Fruit fly (Drosophila melanogaster) whole organism, embryonic: ENCODE results near the gene ABCB7.
A peak's percentile ranks its signal among the peaks of the same experiment; 100 is the strongest.

ENCODE experiments used
- Antp ChIP-seq: fragments of 200-800 bp; sonication (Bioruptor generic); optimal IDR thresholded peaks from 3 replicates; lab custom pipeline; 2016; ENCODE audit warnings: missing biosample characterization, missing genetic modification characterization
- Atf-2 ChIP-seq: fragments of 200-800 bp; sonication (Bioruptor generic); optimal IDR thresholded peaks from 2 replicates; lab custom pipeline; 2016; ENCODE audit warnings: missing biosample characterization, missing genetic modification characterization
- Atf3 ChIP-seq: fragments of 200-800 bp; sonication (Bioruptor generic); optimal IDR thresholded peaks from 3 replicates; lab custom pipeline; 2016; ENCODE audit warnings: missing biosample characterization, missing genetic modification characterization
- CG10274 ChIP-seq: fragments of 200-800 bp; sonication (Bioruptor generic); optimal IDR thresholded peaks from 3 replicates; lab custom pipeline; 2017; ENCODE audit warnings: missing biosample characterization, mild to moderate bottlenecking, missing genetic modification characterization
- CG10543 ChIP-seq: fragments of 200-800 bp; sonication (Bioruptor generic); optimal IDR thresholded peaks from 3 replicates; lab custom pipeline; 2017; ENCODE audit warnings: missing biosample characterization, mild to moderate bottlenecking, missing genetic modification characterization, moderate library complexity
- CG10654 ChIP-seq: fragments of 200-800 bp; sonication (Bioruptor generic); optimal IDR thresholded peaks from 2 replicates; lab custom pipeline; 2016; ENCODE audit warnings: missing biosample characterization, missing genetic modification characterization
- CG11695 ChIP-seq: fragments of 200-800 bp; sonication (Bioruptor generic); IDR thresholded peaks from 3 replicates; pipeline ENCODE4 v1.3.6; 2022; ENCODE audit warnings: missing biosample characterization, missing genetic modification characterization
- CG14050 ChIP-seq: fragments of 200-800 bp; sonication (Bioruptor generic); IDR thresholded peaks from 3 replicates; pipeline ENCODE4 v1.3.6; 2022; ENCODE audit warnings: missing biosample characterization, missing genetic modification characterization
- CG15073 ChIP-seq: fragments of 200-800 bp; sonication (Bioruptor generic); optimal IDR thresholded peaks from 2 replicates; lab custom pipeline; 2016; ENCODE audit warnings: missing biosample characterization, missing genetic modification characterization
- CG15269 ChIP-seq: fragments of 200-800 bp; sonication (Bioruptor generic); optimal IDR thresholded peaks from 2 replicates; lab custom pipeline; 2018; ENCODE audit warnings: missing biosample characterization, mild to moderate bottlenecking, missing genetic modification characterization, moderate library complexity
- CG1603 ChIP-seq: fragments of 200-800 bp; sonication (Bioruptor generic); optimal IDR thresholded peaks from 2 replicates; lab custom pipeline; 2019; ENCODE audit warnings: missing biosample characterization, mild to moderate bottlenecking, missing genetic modification characterization, moderate library complexity
- CG31224 ChIP-seq: fragments of 200-800 bp; sonication (Bioruptor generic); IDR thresholded peaks from 2 replicates; pipeline ENCODE4 v1.3.6; 2022; ENCODE audit warnings: missing biosample characterization, missing genetic modification characterization
- CG3838 ChIP-seq: fragments of 200-800 bp; sonication (Bioruptor generic); optimal IDR thresholded peaks from 3 replicates; lab custom pipeline; 2016; ENCODE audit warnings: missing biosample characterization, missing genetic modification characterization
- CG4404 ChIP-seq: fragments of 200-800 bp; sonication (Bioruptor generic); IDR thresholded peaks from 2 replicates; pipeline ENCODE4 v1.3.6; 2022; ENCODE audit warnings: missing biosample characterization, missing genetic modification characterization
- CG6813 ChIP-seq: fragments of 200-800 bp; sonication (Bioruptor generic); optimal IDR thresholded peaks from 2 replicates; lab custom pipeline; 2017; ENCODE audit warnings: missing biosample characterization, missing genetic modification characterization, mild to moderate bottlenecking, moderate library complexity, missing genetic modification reagents
- CG7786 ChIP-seq: fragments of 200-800 bp; sonication (Bioruptor generic); optimal IDR thresholded peaks from 2 replicates; lab custom pipeline; 2016; ENCODE audit warnings: missing biosample characterization, missing genetic modification characterization
- CG7963 ChIP-seq: fragments of 200-800 bp; sonication (Bioruptor generic); IDR thresholded peaks from 3 replicates; pipeline ENCODE4 v1.3.6; 2022; ENCODE audit warnings: missing biosample characterization, missing genetic modification characterization; ENCODE audit not compliant: partially characterized antibody
- CG8944 ChIP-seq: fragments of 200-800 bp; sonication (Bioruptor generic); optimal IDR thresholded peaks from 3 replicates; lab custom pipeline; 2016; ENCODE audit warnings: missing biosample characterization, missing genetic modification characterization
- D ChIP-seq, 2 experiments: fragments of 200-800 bp in 1 of 2; fragments of >200 bp in 1 of 2; sonication (Bioruptor generic) in 1 of 2; optimal IDR thresholded peaks; 2 replicates in 1 of 2; 3 replicates in 1 of 2; lab custom pipeline; 2017; ENCODE audit warnings: mild to moderate bottlenecking in 1 of 2, missing biosample characterization in 1 of 2, missing genetic modification characterization in 1 of 2, missing genetic modification reagents in 1 of 2
- ERR ChIP-seq: fragments of 200-800 bp; sonication (Bioruptor generic); optimal IDR thresholded peaks from 2 replicates; lab custom pipeline; 2016; ENCODE audit warnings: missing biosample characterization, missing genetic modification characterization
- H2.0 ChIP-seq: fragments of 200-800 bp; sonication (Bioruptor generic); IDR thresholded peaks from 2 replicates; pipeline ENCODE4 v1.3.6; 2022; ENCODE audit warnings: missing biosample characterization, missing genetic modification characterization
- Hey ChIP-seq: fragments of 200-800 bp; sonication (Bioruptor generic); optimal IDR thresholded peaks from 3 replicates; lab custom pipeline; 2018; ENCODE audit warnings: missing biosample characterization, mild to moderate bottlenecking, missing genetic modification characterization
- Hmr ChIP-seq: fragments of 200-800 bp; sonication (Bioruptor generic); optimal IDR thresholded peaks from 3 replicates; lab custom pipeline; 2017; ENCODE audit warnings: mild to moderate bottlenecking, missing biosample characterization, missing genetic modification reagents, missing genetic modification characterization
- Hsf ChIP-seq: fragments of 200-800 bp; sonication (Bioruptor generic); optimal IDR thresholded peaks from 3 replicates; lab custom pipeline; 2016; ENCODE audit warnings: missing biosample characterization, missing genetic modification characterization
- Mad ChIP-seq: fragments of 200-800 bp; sonication (Bioruptor generic); optimal IDR thresholded peaks from 2 replicates; lab custom pipeline; 2016; ENCODE audit warnings: missing biosample characterization, missing genetic modification characterization
- Optix ChIP-seq: fragments of 200-800 bp; sonication (Bioruptor generic); IDR thresholded peaks from 3 replicates; pipeline ENCODE4 v1.3.6; 2022; ENCODE audit warnings: missing biosample characterization, missing genetic modification characterization
- Ravus ChIP-seq: fragments of 200-800 bp; sonication (Bioruptor generic); IDR thresholded peaks from 2 replicates; pipeline ENCODE4 v1.3.6; 2022; ENCODE audit warnings: missing biosample characterization, missing genetic modification characterization
- Sox102F ChIP-seq: fragments of 200-800 bp; sonication (Bioruptor generic); optimal IDR thresholded peaks from 2 replicates; lab custom pipeline; 2018; ENCODE audit warnings: missing biosample characterization, mild to moderate bottlenecking, missing genetic modification characterization, moderate library complexity
- br ChIP-seq: fragments of >200 bp; optimal IDR thresholded peaks from 2 replicates; lab custom pipeline; 2017
- caup ChIP-seq: fragments of 200-800 bp; sonication (Bioruptor generic); optimal IDR thresholded peaks from 3 replicates; lab custom pipeline; 2017; ENCODE audit warnings: missing biosample characterization, mild to moderate bottlenecking, missing genetic modification characterization, moderate library complexity; ENCODE audit not compliant: severe bottlenecking
- chif ChIP-seq, 2 experiments: fragments of 200-800 bp; sonication (Bioruptor generic); optimal IDR thresholded peaks; 3 replicates each; lab custom pipeline; 2016; ENCODE audit warnings: missing biosample characterization in 2 of 2, missing genetic modification characterization in 2 of 2
- chn ChIP-seq: fragments of 200-800 bp; sonication (Bioruptor generic); optimal IDR thresholded peaks from 2 replicates; lab custom pipeline; 2016; ENCODE audit warnings: missing biosample characterization, missing genetic modification characterization
- corto ChIP-seq: fragments of 200-800 bp; sonication (Bioruptor generic); optimal IDR thresholded peaks from 2 replicates; lab custom pipeline; 2016; ENCODE audit warnings: missing biosample characterization, mild to moderate bottlenecking, missing genetic modification characterization, moderate library complexity
- crol ChIP-seq: fragments of 200-800 bp; sonication (Bioruptor generic); IDR thresholded peaks from 2 replicates; pipeline ENCODE4 v1.3.6; 2022; ENCODE audit warnings: missing biosample characterization, missing genetic modification characterization
- dm ChIP-seq: fragments of 200-800 bp; sonication (Bioruptor generic); optimal IDR thresholded peaks from 3 replicates; lab custom pipeline; 2016; ENCODE audit warnings: missing biosample characterization, missing genetic modification characterization
- fd102C ChIP-seq: fragments of 200-800 bp; sonication (Bioruptor generic); optimal IDR thresholded peaks from 2 replicates; lab custom pipeline; 2018; ENCODE audit warnings: missing biosample characterization, mild to moderate bottlenecking, missing genetic modification characterization, moderate library complexity
- hkb ChIP-seq, 2 experiments: fragments of 200-800 bp in 1 of 2; fragments of >200 bp in 1 of 2; sonication (Bioruptor generic) in 1 of 2; IDR thresholded peaks in 1 of 2; optimal IDR thresholded peaks in 1 of 2; 2 replicates each; pipeline versions ENCODE4 v1.3.6 to Lab custom; 2017 to 2022; ENCODE audit warnings: missing biosample characterization in 1 of 2, missing genetic modification characterization in 1 of 2
- jing ChIP-seq: fragments of 200-800 bp; sonication (Bioruptor generic); optimal IDR thresholded peaks from 2 replicates; lab custom pipeline; 2018; ENCODE audit warnings: missing biosample characterization, mild to moderate bottlenecking, missing genetic modification characterization
- ken ChIP-seq: fragments of 200-800 bp; sonication (Bioruptor generic); IDR thresholded peaks from 3 replicates; pipeline ENCODE4 v1.3.6; 2022; ENCODE audit warnings: missing biosample characterization, missing genetic modification characterization
- knrl ChIP-seq: fragments of 200-800 bp; sonication (Bioruptor generic); IDR thresholded peaks from 3 replicates; pipeline ENCODE4 v1.3.6; 2022; ENCODE audit warnings: missing biosample characterization, missing genetic modification characterization; ENCODE audit not compliant: partially characterized antibody
- lmd ChIP-seq: fragments of 200-800 bp; sonication (Bioruptor generic); IDR thresholded peaks from 2 replicates; pipeline ENCODE4 v1.3.6; 2022; ENCODE audit warnings: missing biosample characterization, missing genetic modification characterization
- oc ChIP-seq: fragments of 200-800 bp; sonication (Bioruptor generic); optimal IDR thresholded peaks from 2 replicates; lab custom pipeline; 2018; ENCODE audit warnings: missing biosample characterization, mild to moderate bottlenecking, missing genetic modification characterization, moderate library complexity
- peb ChIP-seq: fragments of 200-800 bp; sonication (Bioruptor generic); IDR thresholded peaks from 2 replicates; pipeline ENCODE4 v1.3.6; 2022; ENCODE audit warnings: missing biosample characterization, missing genetic modification characterization
- pnt ChIP-seq: fragments of 200-800 bp; sonication (Bioruptor generic); optimal IDR thresholded peaks from 3 replicates; lab custom pipeline; 2016; ENCODE audit warnings: missing biosample characterization, missing genetic modification characterization
- sc ChIP-seq, 3 experiments: fragments of >200 bp in 2 of 3; fragments of 200-800 bp in 1 of 3; sonication (Bioruptor generic) in 1 of 3; optimal IDR thresholded peaks; 2 replicates in 2 of 3; 3 replicates in 1 of 3; lab custom pipeline; 2017; ENCODE audit warnings: mild to moderate bottlenecking in 1 of 3, missing biosample characterization in 1 of 3, missing genetic modification characterization in 1 of 3, missing genetic modification reagents in 1 of 3
- sug ChIP-seq: fragments of 200-800 bp; optimal IDR thresholded peaks from 2 replicates; lab custom pipeline; 2019; ENCODE audit warnings: missing biosample characterization, mild to moderate bottlenecking, missing genetic modification characterization, moderate library complexity
- tin ChIP-seq: fragments of 200-800 bp; sonication (Bioruptor generic); optimal IDR thresholded peaks from 3 replicates; lab custom pipeline; 2016; ENCODE audit warnings: missing biosample characterization, missing genetic modification characterization
- wek ChIP-seq: fragments of 200-800 bp; sonication (Bioruptor generic); optimal IDR thresholded peaks from 3 replicates; lab custom pipeline; 2018; ENCODE audit warnings: missing biosample characterization, mild to moderate bottlenecking, missing genetic modification characterization, moderate library complexity

ABCB7 gene

DNA sequence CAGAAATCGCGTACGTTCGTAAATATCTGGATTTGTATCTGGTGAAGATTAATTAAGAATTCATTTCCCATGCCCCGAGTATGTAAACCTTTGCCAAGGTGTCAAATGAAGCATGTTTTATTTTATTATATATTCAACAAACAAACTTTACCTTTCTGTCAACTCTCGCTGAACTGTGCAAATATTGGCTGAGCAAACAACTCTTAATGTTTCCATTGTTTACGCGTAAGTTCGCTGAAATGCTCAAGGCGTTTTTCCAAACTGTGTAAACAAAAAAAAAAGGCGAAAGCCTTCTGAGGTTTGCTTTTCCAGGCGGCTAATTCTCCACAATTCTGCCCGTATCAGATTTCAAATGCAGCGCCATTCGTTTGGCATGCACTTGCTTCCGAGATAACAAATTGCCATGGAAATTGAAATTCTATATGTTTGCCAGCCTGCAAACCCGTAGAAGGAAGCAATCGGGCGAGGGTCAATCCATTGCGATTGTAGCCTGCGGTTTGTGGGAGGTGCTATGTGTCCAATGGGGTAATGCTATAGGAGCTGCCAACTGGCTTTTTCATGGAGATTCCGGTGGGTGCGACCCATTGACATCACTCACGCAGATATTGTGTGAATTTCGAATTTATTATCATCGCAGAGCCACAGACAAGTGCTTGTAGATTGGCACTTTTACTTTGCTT is 26.4 kb upstream of the ABCB7 start (continued):
- TF ChIP-seq chn (no peak), jing (GFP tag; lab: Kevin White, UChicago) (no peak), CG3838 (GFP tag; lab: Kevin White, UChicago) (peak; percentile 10), caup (peak; percentile 95), Mad (GFP tag; lab: Kevin White, UChicago) (no peak), CG15269 (tag; lab: Kevin White, UChicago) (peak; percentile 67), dm (GFP tag; lab: Kevin White, UChicago) (no peak), CG7963 (GFP tag; lab: Robert Waterston, UW) (no peak), CG10654 (peak; percentile 58), lmd (no peak; the same call in 1 of the 2 replicates), Antp (GFP tag; lab: Kevin White, UChicago) (no peak), crol (no peak), CG8944 (GFP tag; lab: Kevin White, UChicago) (peak; percentile 3), H2.0 (GFP tag; lab: Robert Waterston, UW) (no peak), tin (GFP tag; lab: Kevin White, UChicago) (no peak), Atf-2 (GFP tag; lab: Kevin White, UChicago) (no peak), CG6813 (GFP tag; lab: Kevin White, UChicago) (peak; percentile 95), Hmr (GFP tag; lab: Kevin White, UChicago) (peak; percentile 94), Optix (GFP tag; lab: Robert Waterston, UW) (no peak), ken (GFP tag; lab: Robert Waterston, UW) (no peak), CG14050 (GFP tag; lab: Robert Waterston, UW) (peak; percentile 49; the same call in 2 of the 3 replicates), CG11695 (GFP tag; lab: Robert Waterston, UW) (peak; percentile 69; the same call in 1 of the 3 replicates), pnt (GFP tag; lab: Kevin White, UChicago) (peak; percentile 1), CG4404 (GFP tag; lab: Robert Waterston, UW) (no peak), wek (GFP tag; lab: Kevin White, UChicago) (peak; percentile 65), D (optimal IDR thresholded peaks at IDR 0.05; lab: Kevin White, UChicago) (no peak), D (GFP tag; optimal IDR thresholded peaks at IDR 0.05; lab: Kevin White, UChicago) (peak; percentile 15), fd102C (GFP tag; lab: Kevin White, UChicago) (no peak), sug (tag; lab: Kevin White, UChicago) (no peak), Atf3 (GFP tag; lab: Kevin White, UChicago) (no peak), Ravus (GFP tag; lab: Robert Waterston, UW) (peak; percentile 24; the same call in 1 of the 2 replicates), hkb (optimal IDR thresholded peaks at IDR 0.05; lab: Kevin White, UChicago) (no peak), hkb (GFP tag; IDR thresholded peaks at IDR 0.05; lab: Robert Waterston, UW) (peak; percentile 80), CG1603 (tag; lab: Kevin White, UChicago) (no peak), CG31224 (GFP tag; lab: Robert Waterston, UW) (peak; percentile 37; the same call in 1 of the 2 replicates), ERR (peak; percentile 39), CG10543 (GFP tag; lab: Kevin White, UChicago) (peak; percentile 82), Hsf (GFP tag; lab: Kevin White, UChicago) (peak; percentile 25), br (lab: Kevin White, UChicago) (no peak), peb (no peak), CG7786 (GFP tag; lab: Kevin White, UChicago) (peak; percentile 38), corto (peak; percentile 62), CG15073 (GFP tag; lab: Kevin White, UChicago) (no peak), Sox102F (GFP tag; lab: Kevin White, UChicago) (no peak), chif (GFP tag; optimal IDR thresholded peaks at IDR 0.05; lab: Kevin White, UChicago) (peak in 1 of 2 experiments; percentile 43), oc (tag; lab: Kevin White, UChicago) (no peak), sc (optimal IDR thresholded peaks at IDR 0.05; lab: Kevin White, UChicago) (no peak), sc (GFP tag; optimal IDR thresholded peaks at IDR 0.05; lab: Kevin White, UChicago) (no peak), Hey (tag; lab: Kevin White, UChicago) (peak; percentile 77), knrl (GFP tag; lab: Robert Waterston, UW) (no peak), CG10274 (GFP tag; lab: Kevin White, UChicago) (peak; percentile 71)
- TF ChIP-seq, all 482 proteins: peak for 234
